Worm (Caenorhabditis elegans): ENCODE measurements around the gene tsp-11.

DNA sequence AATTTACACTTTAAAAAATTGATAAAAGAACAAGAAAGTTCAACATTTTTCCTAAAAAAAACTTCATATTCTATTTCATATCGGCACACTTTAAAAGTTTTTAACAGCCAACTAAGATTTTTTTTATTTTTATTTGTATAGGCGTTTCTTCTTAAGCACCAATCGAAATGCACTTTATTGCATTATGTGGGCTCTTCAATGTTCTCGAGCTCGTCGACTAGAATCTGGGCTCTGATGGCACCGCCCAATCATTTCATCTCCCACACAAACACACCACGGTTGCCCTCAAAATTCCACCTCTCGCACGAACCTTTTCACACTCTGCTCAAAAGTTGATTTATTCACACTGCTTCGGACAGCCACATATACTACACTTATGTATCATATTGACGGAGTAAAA lies 25.6 kb upstream of the tsp-11 start, which contains the start of gene B0563.6:
- no peak for TF ChIP-seq ceh-58 (GFP tag; IDR thresholded peaks at IDR 0.05)
- no peak for TF ChIP-seq ccch-3 (GFP tag; optimal IDR thresholded peaks at IDR 0.05)

Measured in whole organism, young adult.